Fruit fly (Drosophila melanogaster) whole organism: ENCODE data around the gene CG3734.

ENCODE experiments used
- CG8478 ChIP-seq: fragments of >200 bp; optimal IDR thresholded peaks from 2 replicates; lab custom pipeline; 2018; ENCODE audit warnings: inconsistent platforms
- EcR ChIP-seq, 2 experiments: fragments of >200 bp; optimal IDR thresholded peaks; 2 replicates each; lab custom pipeline; 2017; ENCODE audit warnings: missing biosample characterization in 2 of 2, missing genetic modification characterization in 2 of 2, missing genetic modification reagents in 2 of 2
- pan ChIP-seq: fragments of >200 bp; optimal IDR thresholded peaks from 2 replicates; lab custom pipeline; 2017
- psq ChIP-seq: fragments of >200 bp; optimal IDR thresholded peaks from 2 replicates; lab custom pipeline; 2017
- usp ChIP-seq: fragments of >200 bp; optimal IDR thresholded peaks from 2 replicates; lab custom pipeline; 2017; ENCODE audit warnings: missing biosample characterization, missing genetic modification characterization, mixed read lengths

- TF ChIP-seq usp (GFP tag; lab: Kevin White, UChicago) (no peak), EcR (GFP tag; optimal IDR thresholded peaks at IDR 0.05; lab: Kevin White, UChicago) (no peak), pan (lab: Kevin White, UChicago) (no peak), CG8478 (lab: Kevin White, UChicago) (no peak), psq (no peak)
Measured at dm6 chr3R:19353751-19354150, 33.9 kb upstream of the CG3734 start, which contains the start of gene CG43203.
